Fruit fly (Drosophila melanogaster): Measurements from ENCODE around the gene Keap1.

dm6 chr3R:17028393-17028792, 51.4 kb downstream of the Keap1 start, which contains the start of gene CG5225:
- TF ChIP-seq Dif (GFP tag; optimal IDR thresholded peaks at IDR 0.05; ENCODE audit: partially characterized antibody) = no peak
- TF ChIP-seq rgr (GFP tag; optimal IDR thresholded peaks at IDR 0.05) = no peak
- TF ChIP-seq foxo (GFP tag; optimal IDR thresholded peaks at IDR 0.05) = no peak
- no peak for TF ChIP-seq woc (GFP tag; optimal IDR thresholded peaks at IDR 0.05)
- TF ChIP-seq pan (optimal IDR thresholded peaks at IDR 0.05) = no peak
- TF ChIP-seq tai (GFP tag; optimal IDR thresholded peaks at IDR 0.05) = no peak
- TF ChIP-seq Mio (GFP tag; optimal IDR thresholded peaks at IDR 0.05) = no peak
